Fruit fly (Drosophila melanogaster) whole organism, embryonic: ENCODE measurements around the gene Gnpat.
A peak's percentile ranks its signal among the peaks of the same experiment; 100 is the strongest.

Experiments used
- ATbp ChIP-seq: fragments of 200-800 bp; sonication (Bioruptor generic); optimal IDR thresholded peaks from 2 replicates; lab custom pipeline; 2017; ENCODE audit warnings: missing biosample characterization, mild to moderate bottlenecking, missing genetic modification characterization, missing genetic modification reagents
- B-H1 ChIP-seq: fragments of 200-800 bp; sonication (Bioruptor generic); IDR thresholded peaks from 3 replicates; pipeline ENCODE4 v1.3.6; 2022; ENCODE audit warnings: missing biosample characterization, missing genetic modification characterization
- CG10147 ChIP-seq: fragments of 200-800 bp; sonication (Bioruptor generic); optimal IDR thresholded peaks from 2 replicates; lab custom pipeline; 2019; ENCODE audit warnings: missing biosample characterization, mild to moderate bottlenecking, missing genetic modification characterization, moderate library complexity
- CG10462 ChIP-seq: fragments of 200-800 bp; sonication (Bioruptor generic); optimal IDR thresholded peaks from 2 replicates; lab custom pipeline; 2016; ENCODE audit warnings: missing biosample characterization, missing genetic modification characterization
- CG11560 ChIP-seq: fragments of 200-800 bp; sonication (Bioruptor generic); IDR thresholded peaks from 3 replicates; pipeline ENCODE4 v1.3.6; 2022; ENCODE audit warnings: missing biosample characterization, missing genetic modification characterization
- CG12219 ChIP-seq: fragments of 200-800 bp; sonication (Bioruptor generic); optimal IDR thresholded peaks from 3 replicates; lab custom pipeline; 2018; ENCODE audit warnings: missing biosample characterization, mild to moderate bottlenecking, missing genetic modification characterization
- CG12744 ChIP-seq: fragments of 200-800 bp; sonication (Bioruptor generic); optimal IDR thresholded peaks from 2 replicates; lab custom pipeline; 2016; ENCODE audit warnings: missing biosample characterization, missing genetic modification characterization
- CG13123 ChIP-seq: fragments of 200-800 bp; sonication (Bioruptor generic); optimal IDR thresholded peaks from 2 replicates; lab custom pipeline; 2016; ENCODE audit warnings: missing biosample characterization, missing genetic modification characterization
- CG14014 ChIP-seq: fragments of 200-800 bp; sonication (Bioruptor generic); IDR thresholded peaks from 2 replicates; pipeline ENCODE4 v1.3.6; 2022; ENCODE audit warnings: missing biosample characterization, missing genetic modification characterization
- CG15011 ChIP-seq: fragments of 200-800 bp; sonication (Bioruptor generic); optimal IDR thresholded peaks from 3 replicates; lab custom pipeline; 2018; ENCODE audit warnings: missing biosample characterization, mild to moderate bottlenecking, missing genetic modification characterization
- CG15269 ChIP-seq: fragments of 200-800 bp; sonication (Bioruptor generic); optimal IDR thresholded peaks from 2 replicates; lab custom pipeline; 2018; ENCODE audit warnings: missing biosample characterization, mild to moderate bottlenecking, missing genetic modification characterization, moderate library complexity
- CG1603 ChIP-seq: fragments of 200-800 bp; sonication (Bioruptor generic); optimal IDR thresholded peaks from 2 replicates; lab custom pipeline; 2019; ENCODE audit warnings: missing biosample characterization, mild to moderate bottlenecking, missing genetic modification characterization, moderate library complexity
- CG17612 ChIP-seq: fragments of 200-800 bp; sonication (Bioruptor generic); IDR thresholded peaks from 2 replicates; pipeline ENCODE4 v1.3.6; 2022; ENCODE audit warnings: missing biosample characterization, missing genetic modification characterization
- CG17829 ChIP-seq: fragments of 200-800 bp; optimal IDR thresholded peaks from 2 replicates; lab custom pipeline; 2019; ENCODE audit warnings: missing biosample characterization, mild to moderate bottlenecking, missing genetic modification characterization, moderate library complexity
- CG18262 ChIP-seq: fragments of 200-800 bp; optimal IDR thresholded peaks from 3 replicates; lab custom pipeline; 2019; ENCODE audit warnings: missing biosample characterization, mild to moderate bottlenecking, missing genetic modification characterization, moderate library complexity
- CG2712 ChIP-seq: fragments of 200-800 bp; optimal IDR thresholded peaks from 3 replicates; lab custom pipeline; 2019; ENCODE audit warnings: missing biosample characterization, mild to moderate bottlenecking, missing genetic modification characterization, moderate library complexity
- CG31365 ChIP-seq: fragments of 200-800 bp; sonication (Bioruptor generic); optimal IDR thresholded peaks from 2 replicates; lab custom pipeline; 2018; ENCODE audit warnings: missing biosample characterization, mild to moderate bottlenecking, missing genetic modification characterization
- CG32767 ChIP-seq: fragments of 200-800 bp; sonication (Bioruptor generic); IDR thresholded peaks from 2 replicates; pipeline ENCODE4 v1.3.6; 2022; ENCODE audit warnings: missing biosample characterization, missing genetic modification characterization
- CG4820 ChIP-seq: fragments of 200-800 bp; sonication (Bioruptor generic); optimal IDR thresholded peaks from 3 replicates; lab custom pipeline; 2016; ENCODE audit warnings: missing biosample characterization, missing genetic modification characterization
- CG7745 ChIP-seq: fragments of 200-800 bp; sonication (Bioruptor generic); optimal IDR thresholded peaks from 2 replicates; lab custom pipeline; 2018; ENCODE audit warnings: missing biosample characterization, mild to moderate bottlenecking, missing genetic modification characterization, moderate library complexity
- CG8359 ChIP-seq: fragments of 200-800 bp; sonication (Bioruptor generic); optimal IDR thresholded peaks from 2 replicates; lab custom pipeline; 2017; ENCODE audit warnings: missing biosample characterization, mild to moderate bottlenecking, missing genetic modification characterization, borderline replicate concordance
- CG8765 ChIP-seq: fragments of 200-800 bp; sonication (Bioruptor generic); IDR thresholded peaks from 2 replicates; pipeline ENCODE4 v1.3.6; 2022; ENCODE audit warnings: missing biosample characterization, missing genetic modification characterization
- CG9609 ChIP-seq: fragments of 200-800 bp; sonication (Bioruptor generic); optimal IDR thresholded peaks from 3 replicates; lab custom pipeline; 2016; ENCODE audit warnings: missing biosample characterization, missing genetic modification characterization
- CHES-1-like ChIP-seq: fragments of 200-800 bp; sonication (Bioruptor generic); optimal IDR thresholded peaks from 2 replicates; lab custom pipeline; 2016; ENCODE audit warnings: missing biosample characterization, missing genetic modification characterization
- Dip3 ChIP-seq: fragments of 200-800 bp; sonication (Bioruptor generic); optimal IDR thresholded peaks from 3 replicates; lab custom pipeline; 2016; ENCODE audit warnings: missing biosample characterization, missing genetic modification characterization
- E2f2 ChIP-seq: fragments of 200-800 bp; sonication (Bioruptor generic); IDR thresholded peaks from 2 replicates; pipeline ENCODE4 v1.3.6; 2022; ENCODE audit warnings: missing biosample characterization, missing genetic modification characterization
- Hr51 ChIP-seq, 2 experiments: fragments of 200-800 bp; sonication (Bioruptor generic); optimal IDR thresholded peaks; 2 replicates in 1 of 2; 3 replicates in 1 of 2; lab custom pipeline; 2016 to 2018; ENCODE audit warnings: missing biosample characterization in 2 of 2, missing genetic modification characterization in 2 of 2, mild to moderate bottlenecking in 1 of 2, moderate library complexity in 1 of 2
- Meics ChIP-seq: fragments of 200-800 bp; sonication (Bioruptor generic); optimal IDR thresholded peaks from 2 replicates; lab custom pipeline; 2017; ENCODE audit warnings: missing biosample characterization, mild to moderate bottlenecking, missing genetic modification characterization
- Mrtf ChIP-seq: fragments of 200-800 bp; sonication (Bioruptor generic); IDR thresholded peaks from 3 replicates; pipeline ENCODE4 v1.3.6; 2022; ENCODE audit warnings: missing biosample characterization, missing genetic modification characterization
- NFAT ChIP-seq: fragments of 200-800 bp; sonication (Bioruptor generic); IDR thresholded peaks from 2 replicates; pipeline ENCODE4 v1.3.6; 2022; ENCODE audit warnings: missing biosample characterization, missing genetic modification characterization
- PHDP ChIP-seq: fragments of 200-800 bp; sonication (Bioruptor generic); optimal IDR thresholded peaks from 3 replicates; lab custom pipeline; 2018; ENCODE audit warnings: missing biosample characterization, mild to moderate bottlenecking, missing genetic modification characterization, moderate library complexity
- Xrp1 ChIP-seq: fragments of 200-800 bp; sonication (Bioruptor generic); IDR thresholded peaks from 2 replicates; pipeline ENCODE4 v1.3.6; 2022; ENCODE audit warnings: missing biosample characterization, missing genetic modification characterization
- al ChIP-seq: fragments of 200-800 bp; sonication (Bioruptor generic); IDR thresholded peaks from 2 replicates; pipeline ENCODE4 v1.3.6; 2022; ENCODE audit warnings: missing biosample characterization, missing genetic modification characterization
- ara ChIP-seq: fragments of 200-800 bp; sonication (Bioruptor generic); IDR thresholded peaks from 2 replicates; pipeline ENCODE4 v1.3.6; 2022; ENCODE audit warnings: missing biosample characterization, missing genetic modification characterization
- bab2 ChIP-seq: fragments of 200-800 bp; sonication (Bioruptor generic); optimal IDR thresholded peaks from 2 replicates; lab custom pipeline; 2016; ENCODE audit warnings: missing biosample characterization, missing genetic modification characterization
- bigmax ChIP-seq: fragments of 200-800 bp; sonication (Bioruptor generic); optimal IDR thresholded peaks from 2 replicates; lab custom pipeline; 2018; ENCODE audit warnings: missing biosample characterization, mild to moderate bottlenecking, missing genetic modification characterization
- bsh ChIP-seq, 2 experiments: fragments of 200-800 bp; sonication (Bioruptor generic); optimal IDR thresholded peaks; 2 replicates each; lab custom pipeline; 2017 to 2018; ENCODE audit warnings: mild to moderate bottlenecking in 2 of 2, missing biosample characterization in 2 of 2, missing genetic modification characterization in 2 of 2, moderate library complexity in 1 of 2
- chif ChIP-seq, 2 experiments: fragments of 200-800 bp; sonication (Bioruptor generic); optimal IDR thresholded peaks; 3 replicates each; lab custom pipeline; 2016; ENCODE audit warnings: missing biosample characterization in 2 of 2, missing genetic modification characterization in 2 of 2
- corto ChIP-seq: fragments of 200-800 bp; sonication (Bioruptor generic); optimal IDR thresholded peaks from 2 replicates; lab custom pipeline; 2016; ENCODE audit warnings: missing biosample characterization, mild to moderate bottlenecking, missing genetic modification characterization, moderate library complexity
- dati ChIP-seq: fragments of 200-800 bp; sonication (Bioruptor generic); IDR thresholded peaks from 2 replicates; pipeline ENCODE4 v1.3.6; 2022; ENCODE audit warnings: missing biosample characterization, missing genetic modification characterization
- dimm ChIP-seq: fragments of 200-800 bp; sonication (Bioruptor generic); IDR thresholded peaks from 2 replicates; pipeline ENCODE4 v1.3.6; 2022; ENCODE audit warnings: missing biosample characterization, missing genetic modification characterization
- fd96Cb ChIP-seq: fragments of 200-800 bp; sonication (Bioruptor generic); optimal IDR thresholded peaks from 2 replicates; lab custom pipeline; 2018; ENCODE audit warnings: missing biosample characterization, mild to moderate bottlenecking, missing genetic modification characterization, moderate library complexity
- grau ChIP-seq: fragments of 200-800 bp; optimal IDR thresholded peaks from 3 replicates; lab custom pipeline; 2019; ENCODE audit warnings: missing biosample characterization, mild to moderate bottlenecking, missing genetic modification characterization, moderate library complexity
- jumu ChIP-seq: fragments of 200-800 bp; sonication (Bioruptor generic); optimal IDR thresholded peaks from 3 replicates; lab custom pipeline; 2016; ENCODE audit warnings: missing biosample characterization, missing genetic modification characterization
- mirr ChIP-seq: fragments of 200-800 bp; sonication (Bioruptor generic); optimal IDR thresholded peaks from 3 replicates; lab custom pipeline; 2018; ENCODE audit warnings: missing biosample characterization, mild to moderate bottlenecking, missing genetic modification characterization
- odd ChIP-seq: fragments of 200-800 bp; sonication (Bioruptor generic); optimal IDR thresholded peaks from 2 replicates; lab custom pipeline; 2017; ENCODE audit warnings: missing biosample characterization, mild to moderate bottlenecking, missing genetic modification characterization
- pzg ChIP-seq: fragments of 200-800 bp; sonication (Bioruptor generic); optimal IDR thresholded peaks from 3 replicates; lab custom pipeline; 2018; ENCODE audit warnings: missing biosample characterization, mild to moderate bottlenecking, missing genetic modification characterization, moderate library complexity
- sr ChIP-seq: fragments of 200-800 bp; sonication (Bioruptor generic); IDR thresholded peaks from 3 replicates; pipeline ENCODE4 v1.3.6; 2022; ENCODE audit warnings: missing biosample characterization, missing genetic modification characterization
- tio ChIP-seq: fragments of 200-800 bp; sonication (Bioruptor generic); optimal IDR thresholded peaks from 2 replicates; lab custom pipeline; 2017; ENCODE audit warnings: missing biosample characterization, missing genetic modification characterization, inconsistent platforms
- trem ChIP-seq: fragments of 200-800 bp; optimal IDR thresholded peaks from 3 replicates; lab custom pipeline; 2019; ENCODE audit warnings: missing biosample characterization, mild to moderate bottlenecking, missing genetic modification characterization, moderate library complexity
- unpg ChIP-seq: fragments of 200-800 bp; sonication (Bioruptor generic); optimal IDR thresholded peaks from 3 replicates; lab custom pipeline; 2018; ENCODE audit warnings: missing biosample characterization, mild to moderate bottlenecking, missing genetic modification characterization, moderate library complexity
- zfh2 ChIP-seq: fragments of 200-800 bp; sonication (Bioruptor generic); optimal IDR thresholded peaks from 2 replicates; lab custom pipeline; 2016; ENCODE audit warnings: missing biosample characterization, missing genetic modification characterization

The Gnpat gene

dm6 chr3R:25451832-25452231 lies 38.9 kb downstream of the Gnpat start (continued):
- TF ChIP-seq CG10147 (GFP tag; lab: Kevin White, UChicago) (peak; percentile 3), chif (GFP tag; optimal IDR thresholded peaks at IDR 0.05; lab: Kevin White, UChicago) (no peak), CG11560 (tag; lab: Robert Waterston, UW) (no peak), ara (GFP tag; lab: Robert Waterston, UW) (no peak), CG1603 (no peak), CG18262 (tag; lab: Kevin White, UChicago) (peak; percentile 48), CG8359 (no peak), unpg (GFP tag; lab: Kevin White, UChicago) (peak; percentile 15), CG2712 (tag; lab: Kevin White, UChicago) (peak; percentile 37), CHES-1-like (GFP tag; lab: Kevin White, UChicago) (no peak), sr (GFP tag; lab: Robert Waterston, UW) (no peak), corto (GFP tag; lab: Kevin White, UChicago) (no peak), mirr (GFP tag; lab: Kevin White, UChicago) (no peak), CG32767 (GFP tag; lab: Robert Waterston, UW) (no peak), zfh2 (no peak), CG14014 (GFP tag; lab: Robert Waterston, UW) (no peak), CG9609 (GFP tag; lab: Kevin White, UChicago) (no peak), dati (no peak), CG13123 (GFP tag; lab: Kevin White, UChicago) (no peak), bab2 (GFP tag; lab: Kevin White, UChicago) (no peak), trem (tag; lab: Kevin White, UChicago) (peak; percentile 6), Xrp1 (GFP tag; lab: Robert Waterston, UW) (peak; percentile 43; the same call in 1 of the 2 replicates), CG12744 (no peak), CG10462 (GFP tag; lab: Kevin White, UChicago) (no peak), PHDP (tag; lab: Kevin White, UChicago) (no peak), Meics (GFP tag; lab: Kevin White, UChicago) (peak; percentile 30), Dip3 (GFP tag; lab: Kevin White, UChicago) (no peak), jumu (GFP tag; lab: Kevin White, UChicago) (no peak), Hr51 (GFP tag; optimal IDR thresholded peaks at IDR 0.05; lab: Kevin White, UChicago) (peak in 1 of 2 experiments; percentile 11), Mrtf (GFP tag; lab: Robert Waterston, UW) (no peak), CG31365 (no peak), CG15269 (tag; lab: Kevin White, UChicago) (no peak), CG15011 (GFP tag; lab: Kevin White, UChicago) (no peak), bsh (GFP tag; optimal IDR thresholded peaks at IDR 0.05; lab: Kevin White, UChicago) (peak; percentile 13 to 31), dimm (no peak), bigmax (no peak), fd96Cb (no peak), NFAT (GFP tag; lab: Robert Waterston, UW) (no peak), CG17612 (GFP tag; lab: Robert Waterston, UW) (no peak), CG8765 (GFP tag; lab: Robert Waterston, UW) (no peak), CG17829 (tag; lab: Kevin White, UChicago) (peak; percentile 26), odd (GFP tag; lab: Kevin White, UChicago) (no peak), al (GFP tag; lab: Robert Waterston, UW) (no peak), E2f2 (GFP tag; lab: Robert Waterston, UW) (no peak), CG12219 (GFP tag; lab: Kevin White, UChicago) (no peak), ATbp (no peak), B-H1 (no peak), pzg (no peak), CG4820 (GFP tag; lab: Kevin White, UChicago) (no peak), CG7745 (no peak), grau (tag; lab: Kevin White, UChicago) (peak; percentile 77), tio (GFP tag; lab: Kevin White, UChicago) (no peak)
